Worm (Caenorhabditis elegans): ENCODE results near the gene igcm-4.
"Not testable (repeated sequence)": the region's sequence is repeated elsewhere in the genome, so short reads cannot be mapped to it uniquely, and the experiment has no call there.

- TF ChIP-seq tab-1 (GFP tag; IDR thresholded peaks at IDR 0.05); flt-1 (GFP tag; IDR thresholded peaks at IDR 0.05); med-1 (GFP tag; optimal IDR thresholded peaks at IDR 0.05; ENCODE audit: insufficient read depth); ref-1 (GFP tag; conservative IDR thresholded peaks at IDR 0.05); klf-2 (GFP tag; conservative IDR thresholded peaks at IDR 0.05); T22C8.4 (GFP tag; IDR thresholded peaks at IDR 0.05); cog-1 (tag; optimal IDR thresholded peaks at IDR 0.05); ztf-23 (GFP tag; IDR thresholded peaks at IDR 0.05); ztf-29 (GFP tag; IDR thresholded peaks at IDR 0.05): not testable (repeated sequence)
These were observed 19.8 kb downstream of the igcm-4 start, which contains the start of gene Y102A11A.2 for ce11 chrX:2026342-2026741.
